Worm (Caenorhabditis elegans) whole organism, early embryonic: ENCODE data around the gene ZK470.2.

Source experiments
- B0310.2 ChIP-seq: sonication (generic microtip); optimal IDR thresholded peaks from 2 replicates; lab custom pipeline; 2016; ENCODE audit warnings: mild to moderate bottlenecking, missing genetic modification characterization, missing compliant biosample characterization
- F13C5.2 ChIP-seq: sonication (generic microtip); optimal IDR thresholded peaks from 2 replicates; lab custom pipeline; 2017; ENCODE audit warnings: mild to moderate bottlenecking, missing genetic modification characterization, inconsistent platforms, missing compliant biosample characterization
- aly-1 ChIP-seq: sonication (generic microtip); optimal IDR thresholded peaks from 2 replicates; lab custom pipeline; 2016; ENCODE audit warnings: missing genetic modification characterization, missing compliant biosample characterization
- ama-1 ChIP-seq: fragments of 150-350 bp; optimal IDR thresholded peaks from 2 replicates; lab custom pipeline; 2014
- ceh-36 ChIP-seq: sonication (generic microtip); optimal IDR thresholded peaks from 2 replicates; lab custom pipeline; 2016; ENCODE audit warnings: missing genetic modification characterization, inconsistent platforms, missing compliant biosample characterization
- ets-7 ChIP-seq: sonication (generic microtip); optimal IDR thresholded peaks from 2 replicates; lab custom pipeline; 2016; ENCODE audit warnings: missing genotype, missing genetic modification characterization, missing compliant biosample characterization
- flt-1 ChIP-seq: fragments of 200-800 bp; sonication (Bioruptor generic); IDR thresholded peaks from 2 replicates; pipeline ENCODE4 v1.3.6; 2022; ENCODE audit warnings: missing genetic modification characterization, missing compliant biosample characterization
- hmbx-1 ChIP-seq: sonication (generic microtip); optimal IDR thresholded peaks from 2 replicates; lab custom pipeline; 2016; ENCODE audit warnings: mild to moderate bottlenecking, missing genetic modification characterization, missing compliant biosample characterization
- hnd-1 ChIP-seq: sonication (generic microtip); optimal IDR thresholded peaks from 2 replicates; lab custom pipeline; 2016; ENCODE audit warnings: missing genetic modification characterization, missing compliant biosample characterization
- sea-1 ChIP-seq: fragments of 200-800 bp; sonication (Bioruptor generic); conservative IDR thresholded peaks from 2 replicates; pipeline ENCODE4 v1.3.6; 2022; ENCODE audit warnings: missing genetic modification characterization, missing compliant biosample characterization

DNA sequence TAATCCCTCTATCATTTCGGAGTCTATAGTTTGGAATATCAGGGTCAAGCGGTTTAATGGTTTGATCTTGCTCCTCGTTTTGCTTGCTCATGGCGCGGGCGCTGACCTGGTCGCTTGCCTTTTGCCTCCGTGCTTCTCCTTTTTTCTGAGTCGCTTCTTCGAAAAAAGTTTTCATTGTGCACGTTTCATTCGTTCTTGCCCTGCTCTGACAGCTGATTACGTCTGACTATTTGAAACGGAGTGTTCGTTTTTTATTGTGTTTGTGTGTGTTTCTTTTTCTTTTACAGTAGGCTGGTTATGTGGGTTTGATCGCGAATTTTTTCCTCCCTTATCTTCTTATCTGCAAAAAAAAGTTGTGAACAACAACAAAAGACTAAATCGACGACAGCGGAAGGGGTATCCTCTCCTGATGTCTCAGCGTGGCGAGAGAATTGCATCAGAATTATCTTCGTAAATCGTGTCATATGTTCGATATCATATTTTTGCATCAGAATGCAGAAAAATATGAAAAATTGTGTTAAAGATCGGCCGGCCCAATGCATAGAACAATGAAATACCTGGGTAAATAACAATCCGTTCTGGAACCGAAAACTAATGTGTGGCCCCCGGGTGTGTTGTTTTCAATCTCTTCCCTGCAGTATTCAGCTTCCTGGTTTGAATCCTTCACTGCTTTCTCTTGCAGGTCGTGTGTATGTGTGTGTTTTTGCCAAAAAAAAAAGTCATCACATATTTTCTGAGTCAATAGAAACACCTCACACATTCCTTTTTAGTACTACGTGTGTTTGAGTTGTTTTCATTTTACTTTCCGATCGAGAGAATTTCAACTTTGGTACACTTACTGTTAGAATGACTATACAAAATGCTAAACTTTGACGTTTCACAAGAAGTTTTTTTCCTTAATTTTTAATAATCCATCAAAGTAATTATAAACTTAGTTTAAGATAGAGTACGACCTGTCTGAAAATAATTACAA lies 4.9 kb downstream of the ZK470.2 start, which contains the start of gene ZK470.4:
- no peak for TF ChIP-seq ceh-36
- TF ChIP-seq ets-7 (tag; lab: Kevin White, UChicago), result no peak
- TF ChIP-seq flt-1 (GFP tag; lab: Robert Waterston, UW), result no peak
- TF ChIP-seq F13C5.2 (tag; lab: Kevin White, UChicago), result no peak
- TF ChIP-seq hnd-1 (tag; lab: Kevin White, UChicago), result no peak
- TF ChIP-seq ama-1, result no peak
- TF ChIP-seq hmbx-1 (tag; lab: Kevin White, UChicago), result no peak
- no peak for TF ChIP-seq aly-1
- TF ChIP-seq sea-1 (GFP tag; lab: Robert Waterston, UW), result no peak
- no peak for TF ChIP-seq B0310.2
